Worm (Caenorhabditis elegans): ENCODE results near the gene svop-1.

DNA sequence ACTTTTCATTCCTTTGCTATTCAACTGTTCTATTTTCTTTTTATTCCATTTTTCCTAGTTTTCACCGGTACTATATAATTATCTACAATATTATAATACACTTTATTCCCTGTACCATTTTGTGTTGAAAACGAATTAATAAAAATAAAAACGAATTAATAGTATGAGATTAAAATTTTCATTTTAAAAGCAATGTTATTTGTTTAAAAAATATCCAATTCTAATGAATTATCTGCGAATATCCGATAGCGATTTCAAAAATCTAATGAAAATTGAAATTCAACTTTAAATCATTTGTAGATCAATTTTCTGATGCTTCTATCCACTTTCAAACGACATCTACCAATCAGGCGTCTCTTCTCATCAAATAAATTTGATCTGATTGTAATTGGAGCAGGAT lies 28.2 kb upstream of the svop-1 start, which contains the start of gene trxr-2:
- TF ChIP-seq dao-5 (tag; optimal IDR thresholded peaks at IDR 0.05) (no peak), him-1 (tag; optimal IDR thresholded peaks at IDR 0.05) (no peak)

Measured in whole organism, L4/young adult.